Worm (Caenorhabditis elegans) whole organism, young adult: ENCODE measurements around the gene attf-3.
A peak's percentile ranks its signal among the peaks of the same experiment; 100 is the strongest.

ENCODE experiments used
- B0035.1 ChIP-seq: sonication (generic microtip); optimal IDR thresholded peaks from 2 replicates; lab custom pipeline; 2016; ENCODE audit warnings: missing genetic modification characterization, mild to moderate bottlenecking, missing compliant biosample characterization, missing genotype, missing genetic modification reagents
- C06A6.2 ChIP-seq: fragments of 200-800 bp; sonication (Bioruptor generic); conservative IDR thresholded peaks from 2 replicates; pipeline ENCODE4 v1.3.6; 2022; ENCODE audit warnings: missing genetic modification characterization, missing compliant biosample characterization
- D2030.7 ChIP-seq: fragments of 200-800 bp; sonication (Bioruptor generic); IDR thresholded peaks from 2 replicates; pipeline ENCODE4 v1.3.6; 2022; ENCODE audit warnings: missing genetic modification reagents, missing genetic modification characterization, missing compliant biosample characterization
- F23B12.7 ChIP-seq: sonication (generic microtip); optimal IDR thresholded peaks from 2 replicates; lab custom pipeline; 2017; ENCODE audit warnings: missing genetic modification characterization, mild to moderate bottlenecking, missing compliant biosample characterization, antibody characterized with exemption, moderate library complexity; ENCODE audit not compliant: insufficient read depth
- F33H1.4 ChIP-seq: fragments of 200-800 bp; sonication (Bioruptor generic); IDR thresholded peaks from 2 replicates; pipeline ENCODE4 v1.3.6; 2022; ENCODE audit warnings: missing genetic modification reagents, missing genetic modification characterization, missing compliant biosample characterization
- F39B2.1 ChIP-seq: fragments of 200-800 bp; sonication (Bioruptor generic); IDR thresholded peaks from 2 replicates; pipeline ENCODE4 v1.3.6; 2022; ENCODE audit warnings: missing genetic modification reagents, missing genetic modification characterization, missing compliant biosample characterization
- F57A8.1 ChIP-seq: fragments of 200-800 bp; sonication (Bioruptor generic); optimal IDR thresholded peaks from 2 replicates; lab custom pipeline; 2018; ENCODE audit warnings: mild to moderate bottlenecking, missing genetic modification characterization, moderate library complexity, missing compliant biosample characterization
- F57C9.4 ChIP-seq: sonication (generic microtip); optimal IDR thresholded peaks from 2 replicates; lab custom pipeline; 2017; ENCODE audit warnings: mild to moderate bottlenecking, missing genetic modification characterization, missing compliant biosample characterization
- T07F8.4 ChIP-seq: sonication (generic microtip); optimal IDR thresholded peaks from 2 replicates; lab custom pipeline; 2016; ENCODE audit warnings: mild to moderate bottlenecking, missing genetic modification characterization, moderate library complexity, missing compliant biosample characterization
- Y67H2A.10 ChIP-seq: fragments of 200-800 bp; sonication (Bioruptor generic); conservative IDR thresholded peaks from 2 replicates; pipeline ENCODE4 v1.3.6; 2022; ENCODE audit warnings: missing genetic modification reagents, missing genetic modification characterization, missing compliant biosample characterization
- akir-1 ChIP-seq: fragments of 200-800 bp; sonication (Bioruptor generic); optimal IDR thresholded peaks from 2 replicates; lab custom pipeline; 2018; ENCODE audit warnings: mild to moderate bottlenecking, missing genetic modification characterization, moderate library complexity, missing compliant biosample characterization
- ama-1 ChIP-seq, 3 experiments: fragments of 150-350 bp in 1 of 3; sonication (generic microtip) in 2 of 3; optimal IDR thresholded peaks; 2 replicates each; lab custom pipeline; 2014 to 2018; ENCODE audit warnings: missing biosample characterization in 2 of 3, missing genetic modification characterization in 2 of 3, missing genetic modification reagents in 2 of 3
- athp-1 ChIP-seq: sonication (generic microtip); optimal IDR thresholded peaks from 2 replicates; lab custom pipeline; 2017; ENCODE audit warnings: mild to moderate bottlenecking, missing genetic modification characterization, missing compliant biosample characterization
- attf-3 ChIP-seq: fragments of 200-800 bp; sonication (Bioruptor generic); conservative IDR thresholded peaks from 2 replicates; pipeline ENCODE4 v1.3.6; 2022; ENCODE audit warnings: missing genetic modification reagents, missing genetic modification characterization, missing compliant biosample characterization
- attf-5 ChIP-seq: fragments of 200-800 bp; sonication (Bioruptor generic); optimal IDR thresholded peaks from 2 replicates; lab custom pipeline; 2018; ENCODE audit warnings: mild to moderate bottlenecking, missing genetic modification characterization, missing compliant biosample characterization
- attf-6 ChIP-seq: fragments of 200-800 bp; sonication (Bioruptor generic); IDR thresholded peaks from 2 replicates; pipeline ENCODE4 v1.3.6; 2022; ENCODE audit warnings: missing genetic modification reagents, missing genetic modification characterization, missing compliant biosample characterization
- ccch-3 ChIP-seq: fragments of 200-800 bp; sonication (Bioruptor generic); optimal IDR thresholded peaks from 2 replicates; lab custom pipeline; 2018; ENCODE audit warnings: mild to moderate bottlenecking, missing genetic modification characterization, missing compliant biosample characterization
- cebp-2 ChIP-seq: fragments of 200-800 bp; sonication (Bioruptor generic); IDR thresholded peaks from 2 replicates; pipeline ENCODE4 v1.3.6; 2022; ENCODE audit warnings: missing genetic modification characterization, missing compliant biosample characterization
- ceh-58 ChIP-seq: fragments of 200-800 bp; sonication (Bioruptor generic); IDR thresholded peaks from 2 replicates; pipeline ENCODE4 v1.3.6; 2022; ENCODE audit warnings: missing genetic modification characterization, missing compliant biosample characterization
- ceh-79 ChIP-seq: sonication (generic microtip); optimal IDR thresholded peaks from 2 replicates; lab custom pipeline; 2017; ENCODE audit warnings: mild to moderate bottlenecking, missing genetic modification characterization, missing compliant biosample characterization
- chd-7 ChIP-seq: sonication (generic microtip); optimal IDR thresholded peaks from 2 replicates; lab custom pipeline; 2016; ENCODE audit warnings: mild to moderate bottlenecking, missing genetic modification characterization, moderate library complexity, missing compliant biosample characterization
- dpff-1 ChIP-seq: sonication (generic microtip); optimal IDR thresholded peaks from 2 replicates; lab custom pipeline; 2017; ENCODE audit warnings: mild to moderate bottlenecking, missing genetic modification characterization, missing compliant biosample characterization
- efl-1 ChIP-seq: fragments of 150-350 bp; optimal IDR thresholded peaks from 2 replicates; lab custom pipeline; 2014; ENCODE audit warnings: missing biosample characterization, missing genetic modification reagents, missing genetic modification characterization
- egl-44 ChIP-seq: fragments of 200-800 bp; sonication (Bioruptor generic); IDR thresholded peaks from 2 replicates; pipeline ENCODE4 v1.3.6; 2022; ENCODE audit warnings: missing genetic modification reagents, missing genetic modification characterization, missing compliant biosample characterization
- ekl-4 ChIP-seq: fragments of 200-800 bp; sonication (Bioruptor generic); IDR thresholded peaks from 2 replicates; pipeline ENCODE4 v1.3.6; 2022; ENCODE audit warnings: missing genetic modification reagents, missing genetic modification characterization, missing compliant biosample characterization
- ets-4 ChIP-seq: fragments of 200-800 bp; sonication (Bioruptor generic); optimal IDR thresholded peaks from 2 replicates; lab custom pipeline; 2018; ENCODE audit warnings: mild to moderate bottlenecking, missing genetic modification characterization, missing compliant biosample characterization
- fkh-3 ChIP-seq: sonication (generic microtip); optimal IDR thresholded peaks from 2 replicates; lab custom pipeline; 2016; ENCODE audit warnings: mild to moderate bottlenecking, missing genetic modification characterization, missing compliant biosample characterization
- hmg-1.2 ChIP-seq: fragments of 200-800 bp; sonication (Bioruptor generic); IDR thresholded peaks from 2 replicates; pipeline ENCODE4 v1.3.6; 2022; ENCODE audit warnings: missing genetic modification reagents, missing genetic modification characterization, missing compliant biosample characterization
- let-607 ChIP-seq, 2 experiments: fragments of 200-800 bp in 1 of 2; sonication (Bioruptor generic) in 1 of 2; sonication (generic microtip) in 1 of 2; optimal IDR thresholded peaks; 2 replicates each; lab custom pipeline; 2016 to 2018; ENCODE audit warnings: mild to moderate bottlenecking in 2 of 2, missing compliant biosample characterization in 2 of 2, missing genetic modification characterization in 2 of 2, moderate library complexity in 2 of 2, missing genotype in 1 of 2
- lin-26 ChIP-seq: fragments of 200-800 bp; sonication (Bioruptor generic); IDR thresholded peaks from 2 replicates; pipeline ENCODE4 v1.3.6; 2022; ENCODE audit warnings: missing genetic modification reagents, missing genetic modification characterization, missing compliant biosample characterization
- lin-40 ChIP-seq: sonication (generic microtip); optimal IDR thresholded peaks from 2 replicates; lab custom pipeline; 2016; ENCODE audit warnings: missing genetic modification characterization, mild to moderate bottlenecking, missing compliant biosample characterization, missing genotype, missing genetic modification reagents
- lin-54 ChIP-seq: fragments of 200-800 bp; sonication (Bioruptor generic); optimal IDR thresholded peaks from 2 replicates; lab custom pipeline; 2018; ENCODE audit warnings: mild to moderate bottlenecking, missing genetic modification characterization, missing compliant biosample characterization
- madf-6 ChIP-seq: fragments of 200-800 bp; sonication (Bioruptor generic); IDR thresholded peaks from 2 replicates; pipeline ENCODE4 v1.3.6; 2022; ENCODE audit warnings: missing genetic modification reagents, missing genetic modification characterization, missing compliant biosample characterization
- madf-8 ChIP-seq: fragments of 200-800 bp; sonication (Bioruptor generic); conservative IDR thresholded peaks from 2 replicates; pipeline ENCODE4 v1.3.6; 2022; ENCODE audit warnings: missing genetic modification reagents, missing genetic modification characterization, missing compliant biosample characterization
- nfya-2 ChIP-seq: fragments of 200-800 bp; sonication (Bioruptor generic); IDR thresholded peaks from 2 replicates; pipeline ENCODE4 v1.3.6; 2022; ENCODE audit warnings: missing genetic modification reagents, missing genetic modification characterization, missing compliant biosample characterization
- nfyb-1 ChIP-seq: fragments of 200-800 bp; sonication (Bioruptor generic); IDR thresholded peaks from 2 replicates; pipeline ENCODE4 v1.3.6; 2022; ENCODE audit warnings: missing genetic modification reagents, missing genetic modification characterization, missing compliant biosample characterization
- pbrm-1 ChIP-seq: fragments of 200-800 bp; sonication (Bioruptor generic); IDR thresholded peaks from 2 replicates; pipeline ENCODE4 v1.3.6; 2022; ENCODE audit warnings: missing genetic modification reagents, missing genetic modification characterization, missing compliant biosample characterization
- rcor-1 ChIP-seq: fragments of 200-800 bp; sonication (Bioruptor generic); IDR thresholded peaks from 2 replicates; pipeline ENCODE4 v1.3.6; 2022; ENCODE audit warnings: missing genetic modification reagents, missing genetic modification characterization, missing compliant biosample characterization
- rpc-1 ChIP-seq, 2 experiments: fragments of 150-350 bp in 1 of 2; sonication (generic microtip) in 1 of 2; optimal IDR thresholded peaks; 2 replicates each; lab custom pipeline; 2014 to 2018; ENCODE audit warnings: missing biosample characterization in 1 of 2, missing genetic modification characterization in 1 of 2, missing genetic modification reagents in 1 of 2, missing genotype in 1 of 2
- sdz-38 ChIP-seq: sonication (generic microtip); optimal IDR thresholded peaks from 2 replicates; lab custom pipeline; 2016; ENCODE audit warnings: missing genotype, missing genetic modification characterization, missing compliant biosample characterization
- sptf-2 ChIP-seq: fragments of 200-800 bp; sonication (Bioruptor generic); optimal IDR thresholded peaks from 2 replicates; lab custom pipeline; 2018; ENCODE audit warnings: mild to moderate bottlenecking, missing genetic modification characterization, missing compliant biosample characterization
- tbp1 ChIP-seq: fragments of 200-800 bp; sonication (Bioruptor generic); optimal IDR thresholded peaks from 2 replicates; lab custom pipeline; 2018; ENCODE audit warnings: mild to moderate bottlenecking, missing genetic modification characterization, missing compliant biosample characterization
- tbx-9 ChIP-seq: sonication (generic microtip); optimal IDR thresholded peaks from 2 replicates; lab custom pipeline; 2016; ENCODE audit warnings: borderline replicate concordance, missing genetic modification characterization, inconsistent platforms, missing compliant biosample characterization
- tlf-1 ChIP-seq: fragments of 200-800 bp; sonication (Bioruptor generic); optimal IDR thresholded peaks from 2 replicates; lab custom pipeline; 2018; ENCODE audit warnings: mild to moderate bottlenecking, missing genetic modification characterization, missing compliant biosample characterization
- unc-62 ChIP-seq: fragments of 150-350 bp; optimal IDR thresholded peaks from 2 replicates; lab custom pipeline; 2014; ENCODE audit warnings: missing biosample characterization, missing genetic modification reagents, missing genetic modification characterization
- zim-3 ChIP-seq: sonication (generic microtip); optimal IDR thresholded peaks from 2 replicates; lab custom pipeline; 2017; ENCODE audit warnings: mild to moderate bottlenecking, missing genetic modification characterization, moderate library complexity, missing compliant biosample characterization
- ztf-18 ChIP-seq: sonication (generic microtip); optimal IDR thresholded peaks from 2 replicates; lab custom pipeline; 2016; ENCODE audit warnings: missing genotype, mild to moderate bottlenecking, missing genetic modification characterization, missing compliant biosample characterization
- ztf-25 ChIP-seq: fragments of 200-800 bp; sonication (Bioruptor generic); IDR thresholded peaks from 2 replicates; pipeline ENCODE4 v1.3.6; 2022; ENCODE audit warnings: missing genetic modification reagents, missing genetic modification characterization, missing compliant biosample characterization

attf-3 gene

ce11 chrIII:89155-89554 lies 3.0 kb upstream of the attf-3 start (continued):
- TF ChIP-seq D2030.7 (GFP tag; lab: Robert Waterston, UW): peak; percentile 91
- TF ChIP-seq ceh-79 (tag; lab: Kevin White, UChicago): peak; percentile 76
- TF ChIP-seq F39B2.1 (GFP tag; lab: Robert Waterston, UW): 0 out of 2 replicates have a peak, but pooled peaks have one; percentile 27
- TF ChIP-seq tlf-1 (GFP tag; lab: Kevin White, UChicago): peak; percentile 63
- TF ChIP-seq ztf-25: peak; percentile 86
- TF ChIP-seq ekl-4: peak; percentile 75
- peak; percentile 32 for TF ChIP-seq ztf-18 (tag; lab: Kevin White, UChicago)
- peak; percentile 78 for TF ChIP-seq attf-3 (GFP tag; lab: Robert Waterston, UW)
- peak in 1 of 2 experiments; percentile 18 for TF ChIP-seq let-607 (tag; optimal IDR thresholded peaks at IDR 0.05; lab: Kevin White, UChicago)
- TF ChIP-seq efl-1: peak; percentile 9
- peak; percentile 54 for TF ChIP-seq rpc-1 (optimal IDR thresholded peaks at IDR 0.05; lab: Kevin White, UChicago)
- peak; percentile 83 for TF ChIP-seq rpc-1 (tag; optimal IDR thresholded peaks at IDR 0.05; lab: Kevin White, UChicago)
- peak; percentile 73 for TF ChIP-seq athp-1
- peak; percentile 73 for TF ChIP-seq B0035.1 (tag; lab: Kevin White, UChicago)
- TF ChIP-seq cebp-2 (GFP tag; lab: Robert Waterston, UW): peak; percentile 73; the same call in 1 of the 2 replicates
- no peak for TF ChIP-seq Y67H2A.10 (GFP tag; lab: Robert Waterston, UW)
- TF ChIP-seq F23B12.7 (tag; lab: Kevin White, UChicago): peak; percentile 74
- TF ChIP-seq attf-6 (GFP tag; lab: Robert Waterston, UW): 0 out of 2 replicates have a peak, but pooled peaks have one; percentile 55
- peak; percentile 19 for TF ChIP-seq T07F8.4 (tag; lab: Kevin White, UChicago)
- no peak for TF ChIP-seq F57A8.1 (GFP tag; lab: Kevin White, UChicago)
- peak; percentile 55 for TF ChIP-seq lin-40 (tag; lab: Kevin White, UChicago)
- TF ChIP-seq attf-5: peak; percentile 41
- TF ChIP-seq pbrm-1 (GFP tag; lab: Robert Waterston, UW): peak; percentile 79; the same call in 1 of the 2 replicates
- no peak for TF ChIP-seq C06A6.2 (GFP tag; lab: Robert Waterston, UW)
- peak; percentile 35; the same call in 1 of the 2 replicates for TF ChIP-seq nfyb-1 (GFP tag; lab: Robert Waterston, UW)
- no peak for TF ChIP-seq egl-44 (GFP tag; lab: Robert Waterston, UW)
- no peak for TF ChIP-seq ccch-3 (GFP tag; lab: Kevin White, UChicago)
- TF ChIP-seq dpff-1 (tag; lab: Kevin White, UChicago): no peak
- peak; percentile 92 for TF ChIP-seq zim-3 (tag; lab: Kevin White, UChicago)
- TF ChIP-seq tbp1 (GFP tag; lab: Kevin White, UChicago): peak; percentile 94
- no peak for TF ChIP-seq sptf-2 (GFP tag; lab: Kevin White, UChicago)
- TF ChIP-seq unc-62 (GFP tag; lab: Kevin White, UChicago): no peak
- TF ChIP-seq lin-26 (GFP tag; lab: Robert Waterston, UW): peak; percentile 86
- peak; percentile 37; the same call in 1 of the 2 replicates for TF ChIP-seq F33H1.4
- no peak for TF ChIP-seq tbx-9 (tag; lab: Kevin White, UChicago)
- no peak for TF ChIP-seq madf-8
- TF ChIP-seq hmg-1.2: peak; percentile 70
- TF ChIP-seq sdz-38 (tag; lab: Kevin White, UChicago): no peak
- TF ChIP-seq madf-6 (GFP tag; lab: Robert Waterston, UW): peak; percentile 75
- 0 out of 2 replicates have a peak, but pooled peaks have one; percentile 39 for TF ChIP-seq ceh-58 (GFP tag; lab: Robert Waterston, UW)
- TF ChIP-seq F57C9.4 (tag; lab: Kevin White, UChicago): peak; percentile 74
- no peak for TF ChIP-seq ets-4 (GFP tag; lab: Kevin White, UChicago)
- TF ChIP-seq fkh-3 (tag; lab: Kevin White, UChicago): no peak
- peak; percentile 71 for TF ChIP-seq rcor-1 (GFP tag; lab: Robert Waterston, UW)
- TF ChIP-seq nfya-2 (GFP tag; lab: Robert Waterston, UW): peak; percentile 71; the same call in 1 of the 2 replicates
- no peak for TF ChIP-seq ama-1 (optimal IDR thresholded peaks at IDR 0.05; lab: Kevin White, UChicago)
- TF ChIP-seq ama-1 (GFP tag; optimal IDR thresholded peaks at IDR 0.05; lab: Kevin White, UChicago): peak; percentile 46 to 81
- TF ChIP-seq akir-1 (GFP tag; lab: Kevin White, UChicago): no peak
- peak; percentile 68 for TF ChIP-seq lin-54 (GFP tag; lab: Kevin White, UChicago)
- TF ChIP-seq chd-7: peak; percentile 40
